Comparison of ENCODE assay signal across 5 worm cellular contexts in genomic region chrX:6517025-6517770, ce11.
A peak's percentile ranks its signal among the peaks of the same experiment; 100 is the strongest.
TF ChIP-seq lines count a peak whose summit lies in the region.

No protein-coding gene starts in this region.

TF ChIP-seq in whole organism, L1 larva, 84 proteins besides CTCF, POLR2A, EP300 and RAD21:
- TF ChIP-seq nhr-71 (tag; optimal IDR thresholded peaks at IDR 0.05; lab: Kevin White, UChicago) (peak; percentile 42), efl-3 (GFP tag; optimal IDR thresholded peaks at IDR 0.05; lab: Kevin White, UChicago) (no peak), vab-15 (tag; optimal IDR thresholded peaks at IDR 0.05; lab: Kevin White, UChicago) (no peak), ztf-4 (tag; optimal IDR thresholded peaks at IDR 0.05; lab: Kevin White, UChicago) (no peak), elt-2 (tag; optimal IDR thresholded peaks at IDR 0.05; lab: Kevin White, UChicago) (peak; percentile 95), unc-30 (tag; optimal IDR thresholded peaks at IDR 0.05; lab: Kevin White, UChicago) (no peak), lin-35 (GFP tag; optimal IDR thresholded peaks at IDR 0.05; lab: Kevin White, UChicago) (peak in 1 of 2 experiments; percentile 26)
TF ChIP-seq in whole organism, L1 larva: peak in this region for 3.

TF ChIP-seq in whole organism, L2 larva, 48 proteins besides CTCF, POLR2A, EP300 and RAD21:
- TF ChIP-seq gmeb-1 (tag; optimal IDR thresholded peaks at IDR 0.05; lab: Kevin White, UChicago) (peak; percentile 18), mbf-1 (tag; optimal IDR thresholded peaks at IDR 0.05; lab: Kevin White, UChicago) (no peak), unc-55 (GFP tag; optimal IDR thresholded peaks at IDR 0.05; lab: Kevin White, UChicago) (no peak), crh-2 (tag; optimal IDR thresholded peaks at IDR 0.05; lab: Kevin White, UChicago) (peak; percentile 69), F13H6.1 (tag; optimal IDR thresholded peaks at IDR 0.05; lab: Kevin White, UChicago) (peak; percentile 3), nhr-129 (tag; optimal IDR thresholded peaks at IDR 0.05; lab: Kevin White, UChicago) (peak; percentile 54), blmp-1 (tag; optimal IDR thresholded peaks at IDR 0.05; lab: Kevin White, UChicago; ENCODE audit: insufficient read depth) (no peak), aly-2 (tag; optimal IDR thresholded peaks at IDR 0.05; lab: Kevin White, UChicago) (no peak), unc-62 (GFP tag; optimal IDR thresholded peaks at IDR 0.05; lab: Kevin White, UChicago) (no peak), fos-1 (tag; optimal IDR thresholded peaks at IDR 0.05; lab: Kevin White, UChicago) (peak; percentile 57), ceh-82 (tag; optimal IDR thresholded peaks at IDR 0.05; lab: Kevin White, UChicago) (no peak), peb-1 (tag; optimal IDR thresholded peaks at IDR 0.05; lab: Kevin White, UChicago) (no peak), nhr-6 (tag; optimal IDR thresholded peaks at IDR 0.05; lab: Kevin White, UChicago) (no peak), sma-9 (GFP tag; optimal IDR thresholded peaks at IDR 0.05; lab: Kevin White, UChicago) (peak; percentile 49), sma-9 (tag; optimal IDR thresholded peaks at IDR 0.05; lab: Kevin White, UChicago) (no peak)

TF ChIP-seq in whole organism, L3 larva, 47 proteins besides CTCF, POLR2A, EP300 and RAD21:
- TF ChIP-seq unc-62 (GFP tag; optimal IDR thresholded peaks at IDR 0.05; lab: Kevin White, UChicago): no peak
- no peak for TF ChIP-seq lin-39 (tag; optimal IDR thresholded peaks at IDR 0.05; lab: Kevin White, UChicago)
- no peak for TF ChIP-seq unc-39 (tag; optimal IDR thresholded peaks at IDR 0.05; lab: Kevin White, UChicago)
- no peak for TF ChIP-seq snpc-4 (tag; optimal IDR thresholded peaks at IDR 0.05; lab: Kevin White, UChicago)
- TF ChIP-seq egl-5 (tag; optimal IDR thresholded peaks at IDR 0.05; lab: Kevin White, UChicago): no peak
- peak; percentile 96 for TF ChIP-seq elt-2 (tag; optimal IDR thresholded peaks at IDR 0.05; lab: Kevin White, UChicago)
- TF ChIP-seq daf-12 (tag; optimal IDR thresholded peaks at IDR 0.05; lab: Kevin White, UChicago): no peak
- TF ChIP-seq nhr-23 (tag; optimal IDR thresholded peaks at IDR 0.05; lab: Kevin White, UChicago): no peak
- TF ChIP-seq nhr-25 (tag; optimal IDR thresholded peaks at IDR 0.05; lab: Kevin White, UChicago): no peak
- TF ChIP-seq pha-4 (tag; optimal IDR thresholded peaks at IDR 0.05; lab: Kevin White, UChicago): peak; percentile 2
- peak; percentile 47 for TF ChIP-seq skn-1 (tag; optimal IDR thresholded peaks at IDR 0.05; lab: Kevin White, UChicago)
- peak; percentile 22 for TF ChIP-seq pqm-1 (tag; optimal IDR thresholded peaks at IDR 0.05; lab: Kevin White, UChicago)
- no peak for TF ChIP-seq lin-15B (tag; optimal IDR thresholded peaks at IDR 0.05; lab: Kevin White, UChicago)
- no peak for TF ChIP-seq eor-1 (tag; optimal IDR thresholded peaks at IDR 0.05; lab: Kevin White, UChicago)
- no peak for TF ChIP-seq egl-27 (tag; optimal IDR thresholded peaks at IDR 0.05; lab: Kevin White, UChicago)
- TF ChIP-seq nhr-67 (tag; optimal IDR thresholded peaks at IDR 0.05; lab: Kevin White, UChicago): no peak
- no peak for TF ChIP-seq nhr-43 (tag; optimal IDR thresholded peaks at IDR 0.05; lab: Kevin White, UChicago; ENCODE audit: poor library complexity, severe bottlenecking)
- TF ChIP-seq ceh-9 (tag; optimal IDR thresholded peaks at IDR 0.05; lab: Kevin White, UChicago): no peak
- TF ChIP-seq elt-1 (tag; optimal IDR thresholded peaks at IDR 0.05; lab: Kevin White, UChicago): no peak
- TF ChIP-seq lsy-12 (tag; optimal IDR thresholded peaks at IDR 0.05; lab: Kevin White, UChicago): no peak
- TF ChIP-seq fos-1 (tag; optimal IDR thresholded peaks at IDR 0.05; lab: Kevin White, UChicago): no peak

TF ChIP-seq in whole organism, L4 larva, 104 proteins besides CTCF, POLR2A, EP300 and RAD21:
- peak; percentile 77 for TF ChIP-seq dmd-6 (GFP tag; IDR thresholded peaks at IDR 0.05; lab: Robert Waterston, UW)
- TF ChIP-seq hlh-30 (tag; optimal IDR thresholded peaks at IDR 0.05; lab: Kevin White, UChicago; ENCODE audit: insufficient read depth): peak; percentile 61
- no peak for TF ChIP-seq ceh-44 (GFP tag; IDR thresholded peaks at IDR 0.05; lab: Robert Waterston, UW)
- TF ChIP-seq F26F4.8 (GFP tag; conservative IDR thresholded peaks at IDR 0.05; lab: Robert Waterston, UW): no peak
- TF ChIP-seq dmd-9 (GFP tag; IDR thresholded peaks at IDR 0.05; lab: Robert Waterston, UW): no peak
- no peak for TF ChIP-seq skn-1 (tag; optimal IDR thresholded peaks at IDR 0.05; lab: Kevin White, UChicago)
- peak in 1 of 2 experiments; percentile 39 for TF ChIP-seq unc-62 (GFP tag; optimal IDR thresholded peaks at IDR 0.05 in 1 of 2; lab: Kevin White, UChicago)
- no peak for TF ChIP-seq unc-62 (tag; optimal IDR thresholded peaks at IDR 0.05; lab: Kevin White, UChicago)
- TF ChIP-seq hif-1 (tag; optimal IDR thresholded peaks at IDR 0.05; lab: Kevin White, UChicago): no peak
- TF ChIP-seq lsy-2 (tag; optimal IDR thresholded peaks at IDR 0.05; lab: Kevin White, UChicago): peak in 1 of 2 experiments; percentile 44
- peak; percentile 59 for TF ChIP-seq mep-1 (tag; optimal IDR thresholded peaks at IDR 0.05; lab: Kevin White, UChicago)
- peak; percentile 50 for TF ChIP-seq pqm-1 (tag; optimal IDR thresholded peaks at IDR 0.05; lab: Kevin White, UChicago)
- TF ChIP-seq set-16 (GFP tag; IDR thresholded peaks at IDR 0.05; lab: Robert Waterston, UW): peak; percentile 58
- peak; percentile 73; the same call in 1 of the 2 replicates for TF ChIP-seq tra-1 (GFP tag; IDR thresholded peaks at IDR 0.05; lab: Robert Waterston, UW)
- TF ChIP-seq Y105C5A.15 (GFP tag; IDR thresholded peaks at IDR 0.05; lab: Robert Waterston, UW): no peak
- TF ChIP-seq ceh-20 (GFP tag; IDR thresholded peaks at IDR 0.05; lab: Robert Waterston, UW): peak; percentile 81
- peak; percentile 88 for TF ChIP-seq dve-1 (tag; optimal IDR thresholded peaks at IDR 0.05; lab: Kevin White, UChicago; ENCODE audit: insufficient read depth)
- peak; percentile 79 for TF ChIP-seq hlh-11 (tag; optimal IDR thresholded peaks at IDR 0.05; lab: Kevin White, UChicago)
- TF ChIP-seq daf-16 (GFP tag; optimal IDR thresholded peaks at IDR 0.05; lab: Kevin White, UChicago): no peak
- peak; percentile 95 for TF ChIP-seq daf-16 (tag; optimal IDR thresholded peaks at IDR 0.05; lab: Kevin White, UChicago)
- TF ChIP-seq nhr-77 (tag; optimal IDR thresholded peaks at IDR 0.05; lab: Kevin White, UChicago): peak; percentile 38
- TF ChIP-seq ztf-7 (tag; optimal IDR thresholded peaks at IDR 0.05; lab: Kevin White, UChicago): peak; percentile 68
- TF ChIP-seq nhr-28 (tag; optimal IDR thresholded peaks at IDR 0.05; lab: Kevin White, UChicago): peak; percentile 35
- peak; percentile 93 for TF ChIP-seq php-3 (GFP tag; IDR thresholded peaks at IDR 0.05; lab: Robert Waterston, UW)
- no peak for TF ChIP-seq duxl-1 (tag; optimal IDR thresholded peaks at IDR 0.05; lab: Kevin White, UChicago; ENCODE audit: poor library complexity)

TF ChIP-seq in whole organism, young adult, 124 proteins besides CTCF, POLR2A, EP300 and RAD21:
- TF ChIP-seq ztf-6 (GFP tag; IDR thresholded peaks at IDR 0.05; lab: Robert Waterston, UW) (no peak), let-607 (tag; optimal IDR thresholded peaks at IDR 0.05; lab: Kevin White, UChicago) (peak in 1 of 2 experiments; percentile 46), cebp-1 (GFP tag; IDR thresholded peaks at IDR 0.05; lab: Robert Waterston, UW) (no peak), cebp-1 (tag; optimal IDR thresholded peaks at IDR 0.05; lab: Kevin White, UChicago) (peak; percentile 32), sdz-38 (tag; optimal IDR thresholded peaks at IDR 0.05; lab: Kevin White, UChicago) (no peak), zfh-2 (GFP tag; conservative IDR thresholded peaks at IDR 0.05; lab: Robert Waterston, UW) (peak; percentile 74), Y53F4B.3 (GFP tag; IDR thresholded peaks at IDR 0.05; lab: Robert Waterston, UW) (no peak), nhr-80 (tag; optimal IDR thresholded peaks at IDR 0.05; lab: Kevin White, UChicago) (peak; percentile 81), cebp-2 (GFP tag; IDR thresholded peaks at IDR 0.05; lab: Robert Waterston, UW) (no peak), lin-26 (GFP tag; IDR thresholded peaks at IDR 0.05; lab: Robert Waterston, UW) (no peak), Y79H2A.3 (GFP tag; conservative IDR thresholded peaks at IDR 0.05; lab: Robert Waterston, UW) (no peak), Y95B8A.8 (GFP tag; IDR thresholded peaks at IDR 0.05; lab: Robert Waterston, UW) (no peak)
